Fruit fly (Drosophila melanogaster) whole organism, embryonic: ENCODE measurements around the gene gogo.

Source experiments
- CG12299 ChIP-seq: fragments of 200-800 bp; sonication (Bioruptor generic); optimal IDR thresholded peaks from 2 replicates; lab custom pipeline; 2018; ENCODE audit warnings: missing biosample characterization, mild to moderate bottlenecking, missing genetic modification characterization
- CG17802 ChIP-seq: fragments of 200-800 bp; sonication (Bioruptor generic); optimal IDR thresholded peaks from 2 replicates; lab custom pipeline; 2018; ENCODE audit warnings: missing biosample characterization, mild to moderate bottlenecking, missing genetic modification characterization, moderate library complexity
- ems ChIP-seq: fragments of 200-800 bp; sonication (Bioruptor generic); optimal IDR thresholded peaks from 3 replicates; lab custom pipeline; 2016; ENCODE audit warnings: missing biosample characterization, missing genetic modification characterization

dm6 chr3L:20240753-20241152 lies 54.2 kb downstream of the gogo start, which contains the start of gene Clc:
- TF ChIP-seq CG17802 = no peak
- TF ChIP-seq CG12299 (tag; lab: Kevin White, UChicago) = no peak
- TF ChIP-seq ems (GFP tag; lab: Kevin White, UChicago) = no peak
